Fruit fly (Drosophila melanogaster) whole organism, embryonic: ENCODE results near the gene lectin-24A.

Experiments
- Ada2b ChIP-seq: fragments of 200-800 bp; sonication (Bioruptor generic); IDR thresholded peaks from 2 replicates; pipeline ENCODE4 v1.3.6; 2022; ENCODE audit warnings: missing biosample characterization, missing genetic modification characterization
- Atf6 ChIP-seq: fragments of 200-800 bp; sonication (Bioruptor generic); IDR thresholded peaks from 2 replicates; pipeline ENCODE4 v1.3.6; 2022; ENCODE audit warnings: missing biosample characterization, missing genetic modification characterization
- Bteb2 ChIP-seq: fragments of 200-800 bp; sonication (Bioruptor generic); optimal IDR thresholded peaks from 2 replicates; lab custom pipeline; 2016; ENCODE audit warnings: missing biosample characterization, missing genetic modification characterization
- CG10209 ChIP-seq: fragments of 200-800 bp; sonication (Bioruptor generic); optimal IDR thresholded peaks from 3 replicates; lab custom pipeline; 2017; ENCODE audit warnings: missing biosample characterization, mild to moderate bottlenecking, missing genetic modification characterization, missing genetic modification reagents
- CG1024 ChIP-seq: fragments of 200-800 bp; sonication (Bioruptor generic); IDR thresholded peaks from 2 replicates; pipeline ENCODE4 v1.3.6; 2022; ENCODE audit warnings: missing biosample characterization, missing genetic modification characterization
- CG10267 ChIP-seq: fragments of 200-800 bp; sonication (Bioruptor generic); optimal IDR thresholded peaks from 2 replicates; lab custom pipeline; 2018; ENCODE audit warnings: missing biosample characterization, mild to moderate bottlenecking, missing genetic modification characterization, moderate library complexity
- CG10565 ChIP-seq: fragments of 200-800 bp; sonication (Bioruptor generic); optimal IDR thresholded peaks from 3 replicates; lab custom pipeline; 2016; ENCODE audit warnings: missing biosample characterization, mild to moderate bottlenecking, missing genetic modification characterization
- CG10654 ChIP-seq: fragments of 200-800 bp; sonication (Bioruptor generic); optimal IDR thresholded peaks from 2 replicates; lab custom pipeline; 2016; ENCODE audit warnings: missing biosample characterization, missing genetic modification characterization
- CG12071 ChIP-seq: fragments of 200-800 bp; sonication (Bioruptor generic); optimal IDR thresholded peaks from 3 replicates; lab custom pipeline; 2018; ENCODE audit warnings: missing biosample characterization, mild to moderate bottlenecking, missing genetic modification characterization
- CG12744 ChIP-seq: fragments of 200-800 bp; sonication (Bioruptor generic); optimal IDR thresholded peaks from 2 replicates; lab custom pipeline; 2016; ENCODE audit warnings: missing biosample characterization, missing genetic modification characterization
- CG12942 ChIP-seq: fragments of 200-800 bp; sonication (Bioruptor generic); optimal IDR thresholded peaks from 3 replicates; lab custom pipeline; 2016; ENCODE audit warnings: missing biosample characterization, missing genetic modification characterization
- CG13296 ChIP-seq: fragments of 200-800 bp; sonication (Bioruptor generic); optimal IDR thresholded peaks from 3 replicates; lab custom pipeline; 2018; ENCODE audit warnings: missing biosample characterization, mild to moderate bottlenecking, missing genetic modification characterization
- CG16779 ChIP-seq: fragments of 200-800 bp; sonication (Bioruptor generic); IDR thresholded peaks from 2 replicates; pipeline ENCODE4 v1.3.6; 2022; ENCODE audit warnings: missing biosample characterization, missing genetic modification characterization
- CG1832 ChIP-seq: fragments of 200-800 bp; sonication (Bioruptor generic); optimal IDR thresholded peaks from 2 replicates; lab custom pipeline; 2017; ENCODE audit warnings: missing biosample characterization, mild to moderate bottlenecking, missing genetic modification characterization, inconsistent platforms
- CG33213 ChIP-seq: fragments of 200-800 bp; sonication (Bioruptor generic); optimal IDR thresholded peaks from 3 replicates; lab custom pipeline; 2016; ENCODE audit warnings: missing biosample characterization, missing genetic modification characterization
- CG34224 ChIP-seq: fragments of 200-800 bp; sonication (Bioruptor generic); IDR thresholded peaks from 3 replicates; pipeline ENCODE4 v1.3.6; 2022; ENCODE audit warnings: missing biosample characterization, missing genetic modification characterization; ENCODE audit not compliant: partially characterized antibody
- CG3838 ChIP-seq: fragments of 200-800 bp; sonication (Bioruptor generic); optimal IDR thresholded peaks from 3 replicates; lab custom pipeline; 2016; ENCODE audit warnings: missing biosample characterization, missing genetic modification characterization
- CG43689 ChIP-seq: fragments of 200-800 bp; sonication (Bioruptor generic); IDR thresholded peaks from 2 replicates; pipeline ENCODE4 v1.3.6; 2022; ENCODE audit warnings: missing biosample characterization, missing genetic modification characterization
- CG4820 ChIP-seq: fragments of 200-800 bp; sonication (Bioruptor generic); optimal IDR thresholded peaks from 3 replicates; lab custom pipeline; 2016; ENCODE audit warnings: missing biosample characterization, missing genetic modification characterization
- CG7745 ChIP-seq: fragments of 200-800 bp; sonication (Bioruptor generic); optimal IDR thresholded peaks from 2 replicates; lab custom pipeline; 2018; ENCODE audit warnings: missing biosample characterization, mild to moderate bottlenecking, missing genetic modification characterization, moderate library complexity
- CG7987 ChIP-seq: fragments of 200-800 bp; sonication (Bioruptor generic); optimal IDR thresholded peaks from 2 replicates; lab custom pipeline; 2018; ENCODE audit warnings: missing biosample characterization, mild to moderate bottlenecking, missing genetic modification characterization, moderate library complexity
- CG8290 ChIP-seq, 3 experiments: fragments of 200-800 bp; sonication (Bioruptor generic); optimal IDR thresholded peaks; 2 replicates each; lab custom pipeline; 2016 to 2019; ENCODE audit warnings: missing biosample characterization in 3 of 3, missing genetic modification characterization in 3 of 3, mild to moderate bottlenecking in 2 of 3, moderate library complexity in 1 of 3
- CG9797 ChIP-seq: fragments of 200-800 bp; sonication (Bioruptor generic); optimal IDR thresholded peaks from 3 replicates; lab custom pipeline; 2018; ENCODE audit warnings: missing biosample characterization, mild to moderate bottlenecking, missing genetic modification characterization
- Dref ChIP-seq: fragments of 200-800 bp; sonication (Bioruptor generic); IDR thresholded peaks from 2 replicates; pipeline ENCODE4 v1.3.6; 2022; ENCODE audit warnings: missing biosample characterization, missing genetic modification characterization
- Elba2 ChIP-seq: fragments of 200-800 bp; sonication (Bioruptor generic); optimal IDR thresholded peaks from 3 replicates; lab custom pipeline; 2016; ENCODE audit warnings: missing biosample characterization, missing genetic modification characterization
- Hmr ChIP-seq: fragments of 200-800 bp; sonication (Bioruptor generic); optimal IDR thresholded peaks from 3 replicates; lab custom pipeline; 2017; ENCODE audit warnings: mild to moderate bottlenecking, missing biosample characterization, missing genetic modification reagents, missing genetic modification characterization
- Med ChIP-seq: fragments of 200-800 bp; sonication (Bioruptor generic); peaks from one replicate; lab custom pipeline; 2016; ENCODE audit warnings: missing biosample characterization, missing genetic modification characterization, mild to moderate bottlenecking, inconsistent platforms, moderate library complexity
- Mes4 ChIP-seq: fragments of 200-800 bp; sonication (Bioruptor generic); optimal IDR thresholded peaks from 2 replicates; lab custom pipeline; 2016; ENCODE audit warnings: missing biosample characterization, missing genetic modification characterization
- Sox102F ChIP-seq: fragments of 200-800 bp; sonication (Bioruptor generic); optimal IDR thresholded peaks from 2 replicates; lab custom pipeline; 2018; ENCODE audit warnings: missing biosample characterization, mild to moderate bottlenecking, missing genetic modification characterization, moderate library complexity
- al ChIP-seq: fragments of 200-800 bp; sonication (Bioruptor generic); IDR thresholded peaks from 2 replicates; pipeline ENCODE4 v1.3.6; 2022; ENCODE audit warnings: missing biosample characterization, missing genetic modification characterization
- aop ChIP-seq: fragments of 200-800 bp; sonication (Bioruptor generic); IDR thresholded peaks from 2 replicates; pipeline ENCODE4 v1.3.6; 2022; ENCODE audit warnings: missing biosample characterization, missing genetic modification characterization
- ase ChIP-seq: fragments of 200-800 bp; sonication (Bioruptor generic); IDR thresholded peaks from 3 replicates; pipeline ENCODE4 v1.3.6; 2022; ENCODE audit warnings: missing biosample characterization, missing genetic modification characterization
- chif ChIP-seq, 2 experiments: fragments of 200-800 bp; sonication (Bioruptor generic); optimal IDR thresholded peaks; 3 replicates each; lab custom pipeline; 2016; ENCODE audit warnings: missing biosample characterization in 2 of 2, missing genetic modification characterization in 2 of 2
- croc ChIP-seq: fragments of 200-800 bp; sonication (Bioruptor generic); conservative IDR thresholded peaks from 3 replicates; pipeline ENCODE4 v1.3.6; 2022; ENCODE audit warnings: missing biosample characterization, missing genetic modification characterization
- crol ChIP-seq: fragments of 200-800 bp; sonication (Bioruptor generic); IDR thresholded peaks from 2 replicates; pipeline ENCODE4 v1.3.6; 2022; ENCODE audit warnings: missing biosample characterization, missing genetic modification characterization
- crp ChIP-seq, 2 experiments: fragments of 200-800 bp; sonication (Bioruptor generic); optimal IDR thresholded peaks; 2 replicates in 1 of 2; 3 replicates in 1 of 2; lab custom pipeline; 2017; ENCODE audit warnings: missing biosample characterization in 2 of 2, missing genetic modification characterization in 2 of 2, mild to moderate bottlenecking in 1 of 2, moderate library complexity in 1 of 2
- danr ChIP-seq: fragments of 200-800 bp; sonication (Bioruptor generic); IDR thresholded peaks from 2 replicates; pipeline ENCODE4 v1.3.6; 2022; ENCODE audit warnings: missing biosample characterization, missing genetic modification characterization
- emc ChIP-seq: fragments of 200-800 bp; sonication (Bioruptor generic); optimal IDR thresholded peaks from 2 replicates; lab custom pipeline; 2016; ENCODE audit warnings: missing biosample characterization, missing genetic modification characterization
- fd96Cb ChIP-seq: fragments of 200-800 bp; sonication (Bioruptor generic); optimal IDR thresholded peaks from 2 replicates; lab custom pipeline; 2018; ENCODE audit warnings: missing biosample characterization, mild to moderate bottlenecking, missing genetic modification characterization, moderate library complexity
- grn ChIP-seq: fragments of 200-800 bp; sonication (Bioruptor generic); optimal IDR thresholded peaks from 3 replicates; lab custom pipeline; 2017; ENCODE audit warnings: missing biosample characterization, missing genetic modification characterization
- hbn ChIP-seq: fragments of 200-800 bp; sonication (Bioruptor generic); IDR thresholded peaks from 2 replicates; pipeline ENCODE4 v1.3.6; 2022; ENCODE audit warnings: missing biosample characterization, missing genetic modification characterization; ENCODE audit not compliant: partially characterized antibody
- lmd ChIP-seq: fragments of 200-800 bp; sonication (Bioruptor generic); IDR thresholded peaks from 2 replicates; pipeline ENCODE4 v1.3.6; 2022; ENCODE audit warnings: missing biosample characterization, missing genetic modification characterization
- mld ChIP-seq: fragments of 200-800 bp; sonication (Bioruptor generic); IDR thresholded peaks from 3 replicates; pipeline ENCODE4 v1.3.6; 2022; ENCODE audit warnings: missing biosample characterization, missing genetic modification characterization; ENCODE audit not compliant: partially characterized antibody
- pb ChIP-seq: fragments of 200-800 bp; sonication (Bioruptor generic); optimal IDR thresholded peaks from 3 replicates; lab custom pipeline; 2016; ENCODE audit warnings: missing biosample characterization, missing genetic modification characterization
- pzg ChIP-seq: fragments of 200-800 bp; sonication (Bioruptor generic); optimal IDR thresholded peaks from 3 replicates; lab custom pipeline; 2018; ENCODE audit warnings: missing biosample characterization, mild to moderate bottlenecking, missing genetic modification characterization, moderate library complexity
- slbo ChIP-seq: fragments of 200-800 bp; sonication (Bioruptor generic); IDR thresholded peaks from 2 replicates; pipeline ENCODE4 v1.3.6; 2022; ENCODE audit warnings: missing biosample characterization, missing genetic modification characterization
- so ChIP-seq: fragments of 200-800 bp; sonication (Bioruptor generic); IDR thresholded peaks from 3 replicates; pipeline ENCODE4 v1.3.6; 2022; ENCODE audit warnings: missing biosample characterization, missing genetic modification characterization
- tgo ChIP-seq: fragments of 200-800 bp; sonication (Bioruptor generic); IDR thresholded peaks from 3 replicates; pipeline ENCODE4 v1.3.6; 2022; ENCODE audit warnings: missing biosample characterization, missing genetic modification characterization
- ttk ChIP-seq: fragments of 200-800 bp; sonication (Bioruptor generic); IDR thresholded peaks from 2 replicates; pipeline ENCODE4 v2.1.2; 2022; ENCODE audit warnings: missing biosample characterization, missing genetic modification characterization
- usp ChIP-seq: fragments of >200 bp; optimal IDR thresholded peaks from 2 replicates; lab custom pipeline; 2017; ENCODE audit warnings: missing biosample characterization, missing genetic modification characterization
- zf30C ChIP-seq: fragments of 200-800 bp; sonication (Bioruptor generic); optimal IDR thresholded peaks from 3 replicates; lab custom pipeline; 2018; ENCODE audit warnings: missing biosample characterization, mild to moderate bottlenecking, missing genetic modification characterization

lectin-24A gene

dm6 chr2L:3748691-3749090 is 31.1 kb upstream of the lectin-24A start (continued):
- 0 out of 2 replicates have a peak, but pooled peaks have one; percentile 22 for TF ChIP-seq CG43689 (GFP tag; lab: Robert Waterston, UW)
- TF ChIP-seq pzg (GFP tag; lab: Kevin White, UChicago), result no peak
- TF ChIP-seq CG7745 (tag; lab: Kevin White, UChicago), result no peak
- no peak for TF ChIP-seq usp
- no peak for TF ChIP-seq tgo
- no peak for TF ChIP-seq ase (GFP tag; lab: Robert Waterston, UW)
- TF ChIP-seq aop (GFP tag; lab: Robert Waterston, UW), result no peak
- TF ChIP-seq fd96Cb (tag; lab: Kevin White, UChicago), result no peak
- TF ChIP-seq Dref, result no peak
- TF ChIP-seq Atf6 (GFP tag; lab: Robert Waterston, UW), result no peak
- TF ChIP-seq Med (GFP tag; lab: Kevin White, UChicago), result peak; percentile 94
- no peak for TF ChIP-seq Elba2 (GFP tag; lab: Kevin White, UChicago)
- TF ChIP-seq Ada2b (GFP tag; lab: Robert Waterston, UW), result peak; percentile 11; the same call in 1 of the 2 replicates
- TF ChIP-seq mld (GFP tag; lab: Robert Waterston, UW), result no peak
- no peak for TF ChIP-seq CG8290 (GFP tag; optimal IDR thresholded peaks at IDR 0.05; lab: Kevin White, UChicago)
- no peak for TF ChIP-seq CG8290 (tag; optimal IDR thresholded peaks at IDR 0.05; lab: Kevin White, UChicago)
- no peak for TF ChIP-seq CG3838 (GFP tag; lab: Kevin White, UChicago)
- no peak for TF ChIP-seq CG12942 (GFP tag; lab: Kevin White, UChicago)
- no peak for TF ChIP-seq pb (GFP tag; lab: Kevin White, UChicago)
- TF ChIP-seq Mes4 (GFP tag; lab: Kevin White, UChicago), result no peak
- TF ChIP-seq croc (GFP tag; lab: Robert Waterston, UW), result no peak
- TF ChIP-seq Hmr (GFP tag; lab: Kevin White, UChicago), result peak; percentile 41
- no peak for TF ChIP-seq CG16779 (GFP tag; lab: Robert Waterston, UW)
- TF ChIP-seq CG10209 (GFP tag; lab: Kevin White, UChicago), result peak; percentile 3
- TF ChIP-seq al (GFP tag; lab: Robert Waterston, UW), result no peak
- no peak for TF ChIP-seq CG10654 (GFP tag; lab: Kevin White, UChicago)
- no peak for TF ChIP-seq CG4820 (GFP tag; lab: Kevin White, UChicago)
- TF ChIP-seq zf30C, result peak; percentile 65
- TF ChIP-seq CG33213 (GFP tag; lab: Kevin White, UChicago), result no peak
- TF ChIP-seq CG7987, result no peak
- no peak for TF ChIP-seq lmd (GFP tag; lab: Robert Waterston, UW)
- TF ChIP-seq crol (GFP tag; lab: Robert Waterston, UW), result no peak
- TF ChIP-seq chif (GFP tag; optimal IDR thresholded peaks at IDR 0.05; lab: Kevin White, UChicago), result no peak
- TF ChIP-seq CG10267, result no peak
- TF ChIP-seq crp (GFP tag; optimal IDR thresholded peaks at IDR 0.05; lab: Kevin White, UChicago), result no peak
- TF ChIP-seq grn (GFP tag; lab: Kevin White, UChicago), result no peak
- no peak for TF ChIP-seq hbn (GFP tag; lab: Robert Waterston, UW)
- TF ChIP-seq CG9797 (GFP tag; lab: Kevin White, UChicago), result no peak
- TF ChIP-seq Bteb2 (GFP tag; lab: Kevin White, UChicago), result no peak
- peak; percentile 8 for TF ChIP-seq CG12744 (GFP tag; lab: Kevin White, UChicago)
- TF ChIP-seq CG10565 (GFP tag; lab: Kevin White, UChicago), result no peak
- no peak for TF ChIP-seq CG34224
- no peak for TF ChIP-seq so (GFP tag; lab: Robert Waterston, UW)
- TF ChIP-seq danr (GFP tag; lab: Robert Waterston, UW), result no peak
- TF ChIP-seq slbo (GFP tag; lab: Robert Waterston, UW), result 0 out of 2 replicates have a peak, but pooled peaks have one; percentile 46
- TF ChIP-seq CG12071 (GFP tag; lab: Kevin White, UChicago), result peak; percentile 46
- TF ChIP-seq CG13296, result peak; percentile 16
- 0 out of 2 replicates have a peak, but pooled peaks have one; percentile 18 for TF ChIP-seq ttk (GFP tag; lab: Robert Waterston, UW)
- TF ChIP-seq CG1024, result 0 out of 2 replicates have a peak, but pooled peaks have one; percentile 9
- no peak for TF ChIP-seq Sox102F
- TF ChIP-seq emc (GFP tag; lab: Kevin White, UChicago), result no peak
- no peak for TF ChIP-seq CG1832
